Worm (Caenorhabditis elegans) whole organism, midembryonic: ENCODE data around the gene R02F2.7.

Experiments used
- T22C8.4 ChIP-seq: fragments of 200-800 bp; sonication (Bioruptor generic); IDR thresholded peaks from 2 replicates; pipeline ENCODE4 v1.3.6; 2022; ENCODE audit warnings: missing genetic modification characterization, missing compliant biosample characterization
- med-1 ChIP-seq: sonication (generic microtip); optimal IDR thresholded peaks from 2 replicates; lab custom pipeline; 2017; ENCODE audit warnings: missing genetic modification characterization, mild to moderate bottlenecking, missing compliant biosample characterization, antibody characterized with exemption, missing genetic modification reagents; ENCODE audit not compliant: insufficient read depth
- ref-1 ChIP-seq: fragments of 200-800 bp; sonication (Bioruptor generic); conservative IDR thresholded peaks from 2 replicates; pipeline ENCODE4 v1.3.6; 2022; ENCODE audit warnings: missing genetic modification reagents, missing genetic modification characterization, missing compliant biosample characterization

ce11 chrIII:5450430-5450829, 33.1 kb downstream of the R02F2.7 start, which contains the start of gene paa-1:
- TF ChIP-seq ref-1 (GFP tag; lab: Robert Waterston, UW) (no peak), T22C8.4 (GFP tag; lab: Robert Waterston, UW) (no peak), med-1 (GFP tag; lab: Kevin White, UChicago) (no peak)
